Fruit fly (Drosophila melanogaster): ENCODE data around the gene Uxs.

Gene Uxs

DNA sequence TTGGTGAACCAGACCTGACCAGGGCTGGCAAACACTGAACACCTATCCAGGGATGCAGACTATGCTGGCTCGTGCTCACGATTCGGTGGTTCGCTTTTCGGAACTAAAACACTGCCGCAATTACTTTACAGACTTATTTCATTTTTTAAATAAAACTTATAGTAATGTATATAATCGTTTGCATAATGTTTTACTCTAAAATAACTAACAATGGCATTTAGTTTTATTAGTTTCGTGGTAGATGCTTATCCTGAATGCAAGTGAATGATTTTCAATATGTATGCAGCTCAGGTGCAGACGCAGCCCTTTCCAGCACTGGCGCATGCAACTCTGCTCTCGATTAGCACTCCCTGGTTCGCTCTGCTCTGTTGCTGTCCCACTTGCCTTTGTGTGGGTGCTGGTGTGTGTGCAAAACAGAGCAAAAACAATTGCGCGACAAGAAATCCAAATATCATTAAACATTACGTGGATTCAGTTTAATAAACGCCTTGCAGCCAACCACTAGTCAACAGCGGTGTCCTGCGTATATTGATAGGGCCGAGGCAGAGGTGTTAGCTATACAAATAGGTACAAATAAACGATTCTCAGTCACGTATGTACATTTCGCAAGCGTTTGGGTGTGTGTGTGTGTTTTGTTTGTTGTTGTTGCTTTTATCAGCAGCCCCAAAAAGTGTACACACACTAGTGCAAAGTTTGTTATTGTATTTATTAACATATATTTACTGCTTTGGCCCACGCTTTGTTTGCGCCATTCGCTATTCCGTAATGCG lies 6.1 kb downstream of the Uxs start, which contains the start of the genes ERR and Atg18a (continued):
- TF ChIP-seq scrt (GFP tag; optimal IDR thresholded peaks at IDR 0.05) (peak; percentile 73), Tbp (GFP tag; optimal IDR thresholded peaks at IDR 0.05) (no peak), CG14441 (GFP tag; IDR thresholded peaks at IDR 0.05) (peak; percentile 90), CG14860 (GFP tag; IDR thresholded peaks at IDR 0.05; ENCODE audit: partially characterized antibody) (peak; percentile 36; the same call in 1 of the 3 replicates), ttk (GFP tag; IDR thresholded peaks at IDR 0.05) (peak; percentile 81), stc (GFP tag; IDR thresholded peaks at IDR 0.05) (peak; percentile 40; the same call in 1 of the 2 replicates), Rx (GFP tag; IDR thresholded peaks at IDR 0.05) (peak; percentile 82), fu2 (GFP tag; optimal IDR thresholded peaks at IDR 0.05) (peak; percentile 84), hth (optimal IDR thresholded peaks at IDR 0.05) (no peak), cg (GFP tag; optimal IDR thresholded peaks at IDR 0.05) (peak; percentile 98), CG15011 (GFP tag; optimal IDR thresholded peaks at IDR 0.05) (peak; percentile 56), esg (GFP tag; conservative IDR thresholded peaks at IDR 0.05) (peak; percentile 87), CG5953 (GFP tag; IDR thresholded peaks at IDR 0.05) (0 out of 2 replicates have a peak, but pooled peaks have one; percentile 43), jing (GFP tag; optimal IDR thresholded peaks at IDR 0.05) (no peak), CG9727 (GFP tag; optimal IDR thresholded peaks at IDR 0.05) (peak; percentile 84), CG18599 (GFP tag; optimal IDR thresholded peaks at IDR 0.05) (peak; percentile 79), CG30020 (tag; optimal IDR thresholded peaks at IDR 0.05) (peak; percentile 83), CHES-1-like (GFP tag; optimal IDR thresholded peaks at IDR 0.05) (peak; percentile 79), Ravus (GFP tag; IDR thresholded peaks at IDR 0.05) (peak; percentile 41), NK7.1 (GFP tag; optimal IDR thresholded peaks at IDR 0.05) (peak; percentile 52), E2f1 (GFP tag; IDR thresholded peaks at IDR 0.05) (peak; percentile 82), Nf-YB (GFP tag; optimal IDR thresholded peaks at IDR 0.05) (peak; percentile 33), Meics (GFP tag; optimal IDR thresholded peaks at IDR 0.05) (peak; percentile 80), schlank (tag; optimal IDR thresholded peaks at IDR 0.05) (no peak), p53 (GFP tag; optimal IDR thresholded peaks at IDR 0.05) (peak; percentile 8), hkb (optimal IDR thresholded peaks at IDR 0.05) (peak; percentile 93), hkb (GFP tag; IDR thresholded peaks at IDR 0.05) (peak; percentile 62), az2 (GFP tag; optimal IDR thresholded peaks at IDR 0.05) (peak; percentile 82), nmo (GFP tag; optimal IDR thresholded peaks at IDR 0.05) (peak; percentile 92), CG15269 (tag; optimal IDR thresholded peaks at IDR 0.05) (peak; percentile 85), CG7928 (GFP tag; optimal IDR thresholded peaks at IDR 0.05) (peak; percentile 100), CG13424 (tag; optimal IDR thresholded peaks at IDR 0.05) (peak; percentile 89), cwo (GFP tag; optimal IDR thresholded peaks at IDR 0.05) (peak; percentile 51), pnt (GFP tag; optimal IDR thresholded peaks at IDR 0.05) (peak; percentile 79), Rfx (GFP tag; IDR thresholded peaks at IDR 0.05) (peak; percentile 94), Dad (GFP tag; optimal IDR thresholded peaks at IDR 0.05) (peak; percentile 82), chif (GFP tag; optimal IDR thresholded peaks at IDR 0.05) (peak; percentile 75 to 80), sug (tag; optimal IDR thresholded peaks at IDR 0.05) (peak; percentile 89), CG12659 (GFP tag; optimal IDR thresholded peaks at IDR 0.05) (peak; percentile 92), NFAT (GFP tag; IDR thresholded peaks at IDR 0.05) (peak; percentile 92), MESR4 (GFP tag; optimal IDR thresholded peaks at IDR 0.05) (peak; percentile 82), dm (GFP tag; optimal IDR thresholded peaks at IDR 0.05) (peak; percentile 69), fru (optimal IDR thresholded peaks at IDR 0.05) (no peak), CG14050 (GFP tag; IDR thresholded peaks at IDR 0.05) (peak; percentile 70), Kr (GFP tag; optimal IDR thresholded peaks at IDR 0.05) (no peak), CG11504 (tag; optimal IDR thresholded peaks at IDR 0.05) (no peak), Gug (GFP tag; IDR thresholded peaks at IDR 0.05) (peak; percentile 93), usp (GFP tag; optimal IDR thresholded peaks at IDR 0.05) (no peak), Pdp1 (GFP tag; optimal IDR thresholded peaks at IDR 0.05) (peak; percentile 61 to 89), HLHmδ (GFP tag; optimal IDR thresholded peaks at IDR 0.05) (no peak)

All from whole organism, embryonic.